Fruit fly (Drosophila melanogaster) whole organism, embryonic: ENCODE results near the gene Reg-2.
A peak's percentile ranks its signal among the peaks of the same experiment; 100 is the strongest.

Experiments
- Adf1 ChIP-seq: fragments of 200-800 bp; sonication (Bioruptor generic); IDR thresholded peaks from 2 replicates; pipeline ENCODE4 v1.3.6; 2022; ENCODE audit warnings: missing biosample characterization, missing genetic modification characterization
- Atf6 ChIP-seq: fragments of 200-800 bp; sonication (Bioruptor generic); IDR thresholded peaks from 2 replicates; pipeline ENCODE4 v1.3.6; 2022; ENCODE audit warnings: missing biosample characterization, missing genetic modification characterization
- B-H1 ChIP-seq: fragments of 200-800 bp; sonication (Bioruptor generic); IDR thresholded peaks from 3 replicates; pipeline ENCODE4 v1.3.6; 2022; ENCODE audit warnings: missing biosample characterization, missing genetic modification characterization
- CG10321 ChIP-seq: fragments of 200-800 bp; sonication (Bioruptor generic); IDR thresholded peaks from 2 replicates; pipeline ENCODE4 v1.3.6; 2022; ENCODE audit warnings: missing biosample characterization, missing genetic modification characterization
- CG10959 ChIP-seq: fragments of 200-800 bp; sonication (Bioruptor generic); IDR thresholded peaks from 2 replicates; pipeline ENCODE4 v1.3.6; 2022; ENCODE audit warnings: missing biosample characterization, missing genetic modification characterization
- CG10979 ChIP-seq: fragments of 200-800 bp; sonication (Bioruptor generic); optimal IDR thresholded peaks from 2 replicates; lab custom pipeline; 2018; ENCODE audit warnings: missing biosample characterization, mild to moderate bottlenecking, missing genetic modification characterization, moderate library complexity
- CG11504 ChIP-seq: fragments of 200-800 bp; sonication (Bioruptor generic); optimal IDR thresholded peaks from 3 replicates; lab custom pipeline; 2019; ENCODE audit warnings: missing biosample characterization, mild to moderate bottlenecking, missing genetic modification characterization, moderate library complexity
- CG12104 ChIP-seq: fragments of 200-800 bp; sonication (Bioruptor generic); optimal IDR thresholded peaks from 3 replicates; lab custom pipeline; 2016; ENCODE audit warnings: missing biosample characterization, missing genetic modification characterization
- CG14667 ChIP-seq: fragments of 200-800 bp; sonication (Bioruptor generic); IDR thresholded peaks from 2 replicates; pipeline ENCODE4 v1.3.6; 2022; ENCODE audit warnings: missing biosample characterization, missing genetic modification characterization
- CG14860 ChIP-seq: fragments of 200-800 bp; sonication (Bioruptor generic); IDR thresholded peaks from 3 replicates; pipeline ENCODE4 v1.3.6; 2022; ENCODE audit warnings: missing biosample characterization, missing genetic modification characterization; ENCODE audit not compliant: partially characterized antibody
- CG15601 ChIP-seq: fragments of 200-800 bp; sonication (Bioruptor generic); optimal IDR thresholded peaks from 3 replicates; lab custom pipeline; 2019; ENCODE audit warnings: missing biosample characterization, mild to moderate bottlenecking, missing genetic modification characterization, moderate library complexity
- CG17361 ChIP-seq: fragments of 200-800 bp; sonication (Bioruptor generic); IDR thresholded peaks from 3 replicates; pipeline ENCODE4 v1.3.6; 2022; ENCODE audit warnings: missing biosample characterization, missing genetic modification characterization
- CG32772 ChIP-seq: fragments of 200-800 bp; sonication (Bioruptor generic); IDR thresholded peaks from 2 replicates; pipeline ENCODE4 v1.3.6; 2022; ENCODE audit warnings: missing biosample characterization, missing genetic modification characterization
- CG33557 ChIP-seq: fragments of 200-800 bp; sonication (Bioruptor generic); optimal IDR thresholded peaks from 2 replicates; lab custom pipeline; 2019; ENCODE audit warnings: missing biosample characterization, mild to moderate bottlenecking, missing genetic modification characterization, moderate library complexity
- CG4282 ChIP-seq: fragments of 200-800 bp; sonication (Bioruptor generic); optimal IDR thresholded peaks from 2 replicates; lab custom pipeline; 2016; ENCODE audit warnings: missing biosample characterization, missing genetic modification characterization
- CG4424 ChIP-seq: fragments of 200-800 bp; sonication (Bioruptor generic); optimal IDR thresholded peaks from 3 replicates; lab custom pipeline; 2016; ENCODE audit warnings: missing biosample characterization, missing genetic modification characterization
- CG4730 ChIP-seq: fragments of 200-800 bp; sonication (Bioruptor generic); IDR thresholded peaks from 2 replicates; pipeline ENCODE4 v1.3.6; 2022; ENCODE audit warnings: missing biosample characterization, missing genetic modification characterization
- CG6813 ChIP-seq: fragments of 200-800 bp; sonication (Bioruptor generic); optimal IDR thresholded peaks from 2 replicates; lab custom pipeline; 2017; ENCODE audit warnings: missing biosample characterization, missing genetic modification characterization, mild to moderate bottlenecking, moderate library complexity, missing genetic modification reagents
- CG7839 ChIP-seq: fragments of 200-800 bp; sonication (Bioruptor generic); optimal IDR thresholded peaks from 3 replicates; lab custom pipeline; 2018; ENCODE audit warnings: missing biosample characterization, mild to moderate bottlenecking, missing genetic modification characterization, moderate library complexity
- Camta ChIP-seq: fragments of 200-800 bp; sonication (Bioruptor generic); optimal IDR thresholded peaks from 2 replicates; lab custom pipeline; 2016; ENCODE audit warnings: missing biosample characterization, missing genetic modification characterization
- Doc3 ChIP-seq: fragments of 200-800 bp; sonication (Bioruptor generic); IDR thresholded peaks from 3 replicates; pipeline ENCODE4 v1.3.6; 2022; ENCODE audit warnings: missing biosample characterization, missing genetic modification characterization; ENCODE audit not compliant: partially characterized antibody
- E2f2 ChIP-seq: fragments of 200-800 bp; sonication (Bioruptor generic); IDR thresholded peaks from 2 replicates; pipeline ENCODE4 v1.3.6; 2022; ENCODE audit warnings: missing biosample characterization, missing genetic modification characterization
- HmgZ ChIP-seq: fragments of 200-800 bp; sonication (Bioruptor generic); optimal IDR thresholded peaks from 2 replicates; lab custom pipeline; 2018; ENCODE audit warnings: missing biosample characterization, mild to moderate bottlenecking, missing genetic modification characterization
- Hr39 ChIP-seq: fragments of >200 bp; optimal IDR thresholded peaks from 2 replicates; lab custom pipeline; 2017
- Med ChIP-seq: fragments of 200-800 bp; sonication (Bioruptor generic); peaks from one replicate; lab custom pipeline; 2016; ENCODE audit warnings: missing biosample characterization, missing genetic modification characterization, mild to moderate bottlenecking, inconsistent platforms, moderate library complexity
- Neu2 ChIP-seq: fragments of 200-800 bp; sonication (Bioruptor generic); optimal IDR thresholded peaks from 3 replicates; lab custom pipeline; 2016; ENCODE audit warnings: missing biosample characterization, missing genetic modification characterization, borderline replicate concordance
- Optix ChIP-seq: fragments of 200-800 bp; sonication (Bioruptor generic); IDR thresholded peaks from 3 replicates; pipeline ENCODE4 v1.3.6; 2022; ENCODE audit warnings: missing biosample characterization, missing genetic modification characterization
- Pdp1 ChIP-seq, 2 experiments: fragments of 200-800 bp; sonication (Bioruptor generic); optimal IDR thresholded peaks; 3 replicates each; lab custom pipeline; 2016; ENCODE audit warnings: missing biosample characterization in 2 of 2, missing genetic modification characterization in 2 of 2, mild to moderate bottlenecking in 1 of 2, moderate library complexity in 1 of 2
- Ptx1 ChIP-seq: fragments of 200-800 bp; sonication (Bioruptor generic); IDR thresholded peaks from 2 replicates; pipeline ENCODE4 v1.3.6; 2022; ENCODE audit warnings: missing biosample characterization, missing genetic modification characterization
- Rx ChIP-seq: fragments of 200-800 bp; sonication (Bioruptor generic); IDR thresholded peaks from 2 replicates; pipeline ENCODE4 v1.3.6; 2022; ENCODE audit warnings: missing biosample characterization, missing genetic modification characterization
- Sox102F ChIP-seq: fragments of 200-800 bp; sonication (Bioruptor generic); optimal IDR thresholded peaks from 2 replicates; lab custom pipeline; 2018; ENCODE audit warnings: missing biosample characterization, mild to moderate bottlenecking, missing genetic modification characterization, moderate library complexity
- Ssrp ChIP-seq: fragments of 200-800 bp; sonication (Bioruptor generic); optimal IDR thresholded peaks from 2 replicates; lab custom pipeline; 2018; ENCODE audit warnings: missing biosample characterization, mild to moderate bottlenecking, missing genetic modification characterization, moderate library complexity
- Xrp1 ChIP-seq: fragments of 200-800 bp; sonication (Bioruptor generic); IDR thresholded peaks from 2 replicates; pipeline ENCODE4 v1.3.6; 2022; ENCODE audit warnings: missing biosample characterization, missing genetic modification characterization
- az2 ChIP-seq: fragments of 200-800 bp; sonication (Bioruptor generic); optimal IDR thresholded peaks from 3 replicates; lab custom pipeline; 2016; ENCODE audit warnings: missing biosample characterization, missing genetic modification characterization
- bigmax ChIP-seq: fragments of 200-800 bp; sonication (Bioruptor generic); optimal IDR thresholded peaks from 2 replicates; lab custom pipeline; 2018; ENCODE audit warnings: missing biosample characterization, mild to moderate bottlenecking, missing genetic modification characterization
- btn ChIP-seq: fragments of 200-800 bp; sonication (Bioruptor generic); optimal IDR thresholded peaks from 2 replicates; lab custom pipeline; 2016; ENCODE audit warnings: missing biosample characterization, missing genetic modification characterization
- caup ChIP-seq: fragments of 200-800 bp; sonication (Bioruptor generic); optimal IDR thresholded peaks from 3 replicates; lab custom pipeline; 2017; ENCODE audit warnings: missing biosample characterization, mild to moderate bottlenecking, missing genetic modification characterization, moderate library complexity; ENCODE audit not compliant: severe bottlenecking
- danr ChIP-seq: fragments of 200-800 bp; sonication (Bioruptor generic); IDR thresholded peaks from 2 replicates; pipeline ENCODE4 v1.3.6; 2022; ENCODE audit warnings: missing biosample characterization, missing genetic modification characterization
- dmrt99B ChIP-seq: fragments of 200-800 bp; sonication (Bioruptor generic); optimal IDR thresholded peaks from 2 replicates; lab custom pipeline; 2018; ENCODE audit warnings: missing biosample characterization, mild to moderate bottlenecking, missing genetic modification characterization, moderate library complexity
- eve ChIP-seq, 2 experiments: fragments of >200 bp; optimal IDR thresholded peaks; 2 replicates each; lab custom pipeline; 2017; ENCODE audit warnings: missing biosample characterization in 2 of 2, missing genetic modification characterization in 2 of 2
- gro ChIP-seq: fragments of 200-800 bp; sonication (Bioruptor generic); optimal IDR thresholded peaks from 2 replicates; lab custom pipeline; 2016; ENCODE audit warnings: missing biosample characterization, missing genetic modification characterization
- jing ChIP-seq: fragments of 200-800 bp; sonication (Bioruptor generic); optimal IDR thresholded peaks from 2 replicates; lab custom pipeline; 2018; ENCODE audit warnings: missing biosample characterization, mild to moderate bottlenecking, missing genetic modification characterization
- mam ChIP-seq: fragments of 200-800 bp; sonication (Bioruptor generic); optimal IDR thresholded peaks from 3 replicates; lab custom pipeline; 2016; ENCODE audit warnings: missing biosample characterization, missing genetic modification characterization
- oc ChIP-seq: fragments of 200-800 bp; sonication (Bioruptor generic); optimal IDR thresholded peaks from 2 replicates; lab custom pipeline; 2018; ENCODE audit warnings: missing biosample characterization, mild to moderate bottlenecking, missing genetic modification characterization, moderate library complexity
- pfk ChIP-seq: fragments of 200-800 bp; sonication (Bioruptor generic); optimal IDR thresholded peaks from 2 replicates; lab custom pipeline; 2018; ENCODE audit warnings: missing biosample characterization, mild to moderate bottlenecking, missing genetic modification characterization, moderate library complexity
- ssp ChIP-seq: fragments of 200-800 bp; sonication (Bioruptor generic); IDR thresholded peaks from 2 replicates; pipeline ENCODE4 v1.3.6; 2022; ENCODE audit warnings: missing biosample characterization, missing genetic modification characterization
- trem ChIP-seq: fragments of 200-800 bp; optimal IDR thresholded peaks from 3 replicates; lab custom pipeline; 2019; ENCODE audit warnings: missing biosample characterization, mild to moderate bottlenecking, missing genetic modification characterization, moderate library complexity
- unpg ChIP-seq: fragments of 200-800 bp; sonication (Bioruptor generic); optimal IDR thresholded peaks from 3 replicates; lab custom pipeline; 2018; ENCODE audit warnings: missing biosample characterization, mild to moderate bottlenecking, missing genetic modification characterization, moderate library complexity
- vvl ChIP-seq: fragments of 200-800 bp; sonication (Bioruptor generic); IDR thresholded peaks from 2 replicates; pipeline ENCODE4 v1.3.6; 2022; ENCODE audit warnings: missing biosample characterization, missing genetic modification characterization
- wek ChIP-seq: fragments of 200-800 bp; sonication (Bioruptor generic); optimal IDR thresholded peaks from 3 replicates; lab custom pipeline; 2018; ENCODE audit warnings: missing biosample characterization, mild to moderate bottlenecking, missing genetic modification characterization, moderate library complexity
- z ChIP-seq: fragments of 200-800 bp; sonication (Bioruptor generic); IDR thresholded peaks from 3 replicates; pipeline ENCODE4 v1.3.6; 2022; ENCODE audit warnings: missing biosample characterization, missing genetic modification characterization

The Reg-2 gene

dm6 chr3L:623556-623955 is 17.2 kb upstream of the Reg-2 start (continued):
- TF ChIP-seq unpg (peak; percentile 18), dmrt99B (tag; lab: Kevin White, UChicago) (peak; percentile 41), Pdp1 (GFP tag; optimal IDR thresholded peaks at IDR 0.05; lab: Kevin White, UChicago) (peak; percentile 14 to 21), CG32772 (peak; percentile 45; the same call in 1 of the 2 replicates), CG11504 (tag; lab: Kevin White, UChicago) (peak; percentile 31), HmgZ (tag; lab: Kevin White, UChicago) (no peak), danr (no peak), Optix (GFP tag; lab: Robert Waterston, UW) (0 out of 3 replicates have a peak, but pooled peaks have one; percentile 23), CG17361 (peak; percentile 63), CG10321 (GFP tag; lab: Robert Waterston, UW) (no peak), Neu2 (GFP tag; lab: Kevin White, UChicago) (no peak), Med (GFP tag; lab: Kevin White, UChicago) (peak; percentile 63), CG6813 (GFP tag; lab: Kevin White, UChicago) (no peak), wek (GFP tag; lab: Kevin White, UChicago) (no peak), jing (GFP tag; lab: Kevin White, UChicago) (peak; percentile 8), CG4730 (GFP tag; lab: Robert Waterston, UW) (no peak), CG15601 (tag; lab: Kevin White, UChicago) (peak; percentile 37), trem (no peak), Hr39 (no peak), Sox102F (GFP tag; lab: Kevin White, UChicago) (peak; percentile 11), ssp (GFP tag; lab: Robert Waterston, UW) (peak; percentile 28), btn (no peak), vvl (GFP tag; lab: Robert Waterston, UW) (peak; percentile 67), CG7839 (tag; lab: Kevin White, UChicago) (peak; percentile 23), Doc3 (GFP tag; lab: Robert Waterston, UW) (no peak), mam (no peak), gro (GFP tag; lab: Kevin White, UChicago) (no peak), CG12104 (GFP tag; lab: Kevin White, UChicago) (no peak), Ssrp (peak; percentile 39), caup (no peak), Atf6 (GFP tag; lab: Robert Waterston, UW) (no peak), E2f2 (GFP tag; lab: Robert Waterston, UW) (no peak), CG10979 (tag; lab: Kevin White, UChicago) (peak; percentile 43), CG14667 (GFP tag; lab: Robert Waterston, UW) (peak; percentile 41; the same call in 1 of the 2 replicates), az2 (GFP tag; lab: Kevin White, UChicago) (peak; percentile 19), Camta (GFP tag; lab: Kevin White, UChicago) (peak; percentile 42), Ptx1 (GFP tag; lab: Robert Waterston, UW) (peak; percentile 55), CG4424 (GFP tag; lab: Kevin White, UChicago) (peak; percentile 1), Rx (GFP tag; lab: Robert Waterston, UW) (0 out of 2 replicates have a peak, but pooled peaks have one; percentile 20), CG10959 (GFP tag; lab: Robert Waterston, UW) (0 out of 2 replicates have a peak, but pooled peaks have one; percentile 15), bigmax (GFP tag; lab: Kevin White, UChicago) (no peak), eve (GFP tag; optimal IDR thresholded peaks at IDR 0.05; lab: Kevin White, UChicago) (peak in 1 of 2 experiments; percentile 60), CG4282 (no peak), CG14860 (GFP tag; lab: Robert Waterston, UW) (no peak), oc (tag; lab: Kevin White, UChicago) (peak; percentile 26), z (no peak), pfk (GFP tag; lab: Kevin White, UChicago) (no peak), CG33557 (GFP tag; lab: Kevin White, UChicago) (no peak), B-H1 (GFP tag; lab: Robert Waterston, UW) (no peak), Adf1 (no peak), Xrp1 (GFP tag; lab: Robert Waterston, UW) (peak; percentile 70)
